Fruit fly (Drosophila melanogaster) whole organism, embryonic: ENCODE data around the gene CG14818.

Experiments
- Atf3 ChIP-seq: fragments of 200-800 bp; sonication (Bioruptor generic); optimal IDR thresholded peaks from 3 replicates; lab custom pipeline; 2016; ENCODE audit warnings: missing biosample characterization, missing genetic modification characterization
- Atf6 ChIP-seq: fragments of 200-800 bp; sonication (Bioruptor generic); IDR thresholded peaks from 2 replicates; pipeline ENCODE4 v1.3.6; 2022; ENCODE audit warnings: missing biosample characterization, missing genetic modification characterization
- CG10431 ChIP-seq: fragments of 200-800 bp; sonication (Bioruptor generic); optimal IDR thresholded peaks from 3 replicates; lab custom pipeline; 2018; ENCODE audit warnings: missing biosample characterization, mild to moderate bottlenecking, missing genetic modification characterization
- CG10462 ChIP-seq: fragments of 200-800 bp; sonication (Bioruptor generic); optimal IDR thresholded peaks from 2 replicates; lab custom pipeline; 2016; ENCODE audit warnings: missing biosample characterization, missing genetic modification characterization
- CG11085 ChIP-seq: fragments of 200-800 bp; sonication (Bioruptor generic); IDR thresholded peaks from 2 replicates; pipeline ENCODE4 v1.3.6; 2022; ENCODE audit warnings: missing biosample characterization, missing genetic modification characterization
- CG11560 ChIP-seq: fragments of 200-800 bp; sonication (Bioruptor generic); IDR thresholded peaks from 3 replicates; pipeline ENCODE4 v1.3.6; 2022; ENCODE audit warnings: missing biosample characterization, missing genetic modification characterization
- CG12391 ChIP-seq: fragments of 200-800 bp; sonication (Bioruptor generic); optimal IDR thresholded peaks from 3 replicates; lab custom pipeline; 2018; ENCODE audit warnings: missing biosample characterization, mild to moderate bottlenecking, missing genetic modification characterization, moderate library complexity
- CG12769 ChIP-seq: fragments of 200-800 bp; sonication (Bioruptor generic); optimal IDR thresholded peaks from 2 replicates; lab custom pipeline; 2019; ENCODE audit warnings: missing biosample characterization, mild to moderate bottlenecking, missing genetic modification characterization, moderate library complexity
- CG13296 ChIP-seq: fragments of 200-800 bp; sonication (Bioruptor generic); optimal IDR thresholded peaks from 3 replicates; lab custom pipeline; 2018; ENCODE audit warnings: missing biosample characterization, mild to moderate bottlenecking, missing genetic modification characterization
- CG15479 ChIP-seq: fragments of 200-800 bp; sonication (Bioruptor generic); optimal IDR thresholded peaks from 3 replicates; lab custom pipeline; 2019; ENCODE audit warnings: missing biosample characterization, mild to moderate bottlenecking, missing genetic modification characterization, moderate library complexity
- CG17612 ChIP-seq: fragments of 200-800 bp; sonication (Bioruptor generic); IDR thresholded peaks from 2 replicates; pipeline ENCODE4 v1.3.6; 2022; ENCODE audit warnings: missing biosample characterization, missing genetic modification characterization
- CG18476 ChIP-seq: fragments of 200-800 bp; sonication (Bioruptor generic); optimal IDR thresholded peaks from 2 replicates; lab custom pipeline; 2016; ENCODE audit warnings: missing biosample characterization, mild to moderate bottlenecking, missing genetic modification characterization
- CG31388 ChIP-seq: fragments of 200-800 bp; sonication (Bioruptor generic); optimal IDR thresholded peaks from 2 replicates; lab custom pipeline; 2016; ENCODE audit warnings: missing biosample characterization, missing genetic modification characterization
- CG5245 ChIP-seq: fragments of 200-800 bp; sonication (Bioruptor generic); optimal IDR thresholded peaks from 3 replicates; lab custom pipeline; 2016; ENCODE audit warnings: missing biosample characterization, missing genetic modification characterization
- CG6791 ChIP-seq: fragments of 200-800 bp; sonication (Bioruptor generic); IDR thresholded peaks from 3 replicates; pipeline ENCODE4 v1.3.6; 2022; ENCODE audit warnings: missing biosample characterization, missing genetic modification characterization; ENCODE audit not compliant: partially characterized antibody
- CG7786 ChIP-seq: fragments of 200-800 bp; sonication (Bioruptor generic); optimal IDR thresholded peaks from 2 replicates; lab custom pipeline; 2016; ENCODE audit warnings: missing biosample characterization, missing genetic modification characterization
- CG8388 ChIP-seq: fragments of 200-800 bp; sonication (Bioruptor generic); optimal IDR thresholded peaks from 2 replicates; lab custom pipeline; 2019; ENCODE audit warnings: missing biosample characterization, mild to moderate bottlenecking, missing genetic modification characterization, moderate library complexity
- CG9215 ChIP-seq: fragments of 200-800 bp; sonication (Bioruptor generic); IDR thresholded peaks from 2 replicates; pipeline ENCODE4 v1.3.6; 2022; ENCODE audit warnings: missing biosample characterization, missing genetic modification characterization
- Dref ChIP-seq: fragments of 200-800 bp; sonication (Bioruptor generic); IDR thresholded peaks from 2 replicates; pipeline ENCODE4 v1.3.6; 2022; ENCODE audit warnings: missing biosample characterization, missing genetic modification characterization
- Elba2 ChIP-seq: fragments of 200-800 bp; sonication (Bioruptor generic); optimal IDR thresholded peaks from 3 replicates; lab custom pipeline; 2016; ENCODE audit warnings: missing biosample characterization, missing genetic modification characterization
- Fer1 ChIP-seq: fragments of 200-800 bp; sonication (Bioruptor generic); optimal IDR thresholded peaks from 2 replicates; lab custom pipeline; 2017; ENCODE audit warnings: missing biosample characterization, mild to moderate bottlenecking, missing genetic modification characterization
- Gug ChIP-seq: fragments of 200-800 bp; sonication (Bioruptor generic); IDR thresholded peaks from 4 replicates; pipeline ENCODE4 v1.3.6; 2022; ENCODE audit warnings: missing biosample characterization, missing genetic modification characterization
- H2.0 ChIP-seq: fragments of 200-800 bp; sonication (Bioruptor generic); IDR thresholded peaks from 2 replicates; pipeline ENCODE4 v1.3.6; 2022; ENCODE audit warnings: missing biosample characterization, missing genetic modification characterization
- Hr51 ChIP-seq, 2 experiments: fragments of 200-800 bp; sonication (Bioruptor generic); optimal IDR thresholded peaks; 2 replicates in 1 of 2; 3 replicates in 1 of 2; lab custom pipeline; 2016 to 2018; ENCODE audit warnings: missing biosample characterization in 2 of 2, missing genetic modification characterization in 2 of 2, mild to moderate bottlenecking in 1 of 2, moderate library complexity in 1 of 2
- Lhr ChIP-seq: fragments of 200-800 bp; sonication (Bioruptor generic); optimal IDR thresholded peaks from 3 replicates; lab custom pipeline; 2017; ENCODE audit warnings: mild to moderate bottlenecking, missing biosample characterization, missing genetic modification reagents, missing genetic modification characterization
- MBD-R2 ChIP-seq: fragments of 200-800 bp; sonication (Bioruptor generic); IDR thresholded peaks from 2 replicates; pipeline ENCODE4 v1.3.6; 2022; ENCODE audit warnings: missing biosample characterization, missing genetic modification characterization
- Neu2 ChIP-seq: fragments of 200-800 bp; sonication (Bioruptor generic); optimal IDR thresholded peaks from 3 replicates; lab custom pipeline; 2016; ENCODE audit warnings: missing biosample characterization, missing genetic modification characterization, borderline replicate concordance
- Oli ChIP-seq: fragments of 200-800 bp; sonication (Bioruptor generic); optimal IDR thresholded peaks from 2 replicates; lab custom pipeline; 2018; ENCODE audit warnings: missing biosample characterization, mild to moderate bottlenecking, missing genetic modification characterization, moderate library complexity
- Pdp1 ChIP-seq, 2 experiments: fragments of 200-800 bp; sonication (Bioruptor generic); optimal IDR thresholded peaks; 3 replicates each; lab custom pipeline; 2016; ENCODE audit warnings: missing biosample characterization in 2 of 2, missing genetic modification characterization in 2 of 2, mild to moderate bottlenecking in 1 of 2, moderate library complexity in 1 of 2
- Poxn ChIP-seq: fragments of 200-800 bp; sonication (Bioruptor generic); IDR thresholded peaks from 2 replicates; pipeline ENCODE4 v1.3.6; 2022; ENCODE audit warnings: missing biosample characterization, missing genetic modification characterization
- Sox102F ChIP-seq: fragments of 200-800 bp; sonication (Bioruptor generic); optimal IDR thresholded peaks from 2 replicates; lab custom pipeline; 2018; ENCODE audit warnings: missing biosample characterization, mild to moderate bottlenecking, missing genetic modification characterization, moderate library complexity
- Sry-β ChIP-seq: fragments of 200-800 bp; sonication (Bioruptor generic); optimal IDR thresholded peaks from 2 replicates; lab custom pipeline; 2018; ENCODE audit warnings: missing biosample characterization, mild to moderate bottlenecking, missing genetic modification characterization, moderate library complexity
- Sry-δ ChIP-seq: fragments of 200-800 bp; sonication (Bioruptor generic); optimal IDR thresholded peaks from 2 replicates; lab custom pipeline; 2016; ENCODE audit warnings: missing biosample characterization, missing genetic modification characterization
- Taf1 ChIP-seq: fragments of 200-800 bp; sonication (Bioruptor generic); IDR thresholded peaks from 2 replicates; pipeline ENCODE4 v1.3.6; 2022; ENCODE audit warnings: missing biosample characterization, missing genetic modification characterization
- YL-1 ChIP-seq: fragments of 200-800 bp; sonication (Bioruptor generic); optimal IDR thresholded peaks from 3 replicates; lab custom pipeline; 2017; ENCODE audit warnings: missing biosample characterization, mild to moderate bottlenecking, missing genetic modification characterization
- ac ChIP-seq: fragments of 200-800 bp; sonication (Bioruptor generic); optimal IDR thresholded peaks from 3 replicates; lab custom pipeline; 2017; ENCODE audit warnings: missing biosample characterization, mild to moderate bottlenecking, missing genetic modification characterization
- cad ChIP-seq: fragments of >200 bp; optimal IDR thresholded peaks from 2 replicates; lab custom pipeline; 2017; ENCODE audit warnings: missing biosample characterization, missing genetic modification characterization
- crc ChIP-seq: fragments of 200-800 bp; sonication (Bioruptor generic); optimal IDR thresholded peaks from 2 replicates; lab custom pipeline; 2016; ENCODE audit warnings: missing biosample characterization, missing genetic modification characterization
- ems ChIP-seq: fragments of 200-800 bp; sonication (Bioruptor generic); optimal IDR thresholded peaks from 3 replicates; lab custom pipeline; 2016; ENCODE audit warnings: missing biosample characterization, missing genetic modification characterization
- grau ChIP-seq: fragments of 200-800 bp; optimal IDR thresholded peaks from 3 replicates; lab custom pipeline; 2019; ENCODE audit warnings: missing biosample characterization, mild to moderate bottlenecking, missing genetic modification characterization, moderate library complexity
- hkb ChIP-seq, 2 experiments: fragments of 200-800 bp in 1 of 2; fragments of >200 bp in 1 of 2; sonication (Bioruptor generic) in 1 of 2; IDR thresholded peaks in 1 of 2; optimal IDR thresholded peaks in 1 of 2; 2 replicates each; pipeline versions ENCODE4 v1.3.6 to Lab custom; 2017 to 2022; ENCODE audit warnings: missing biosample characterization in 1 of 2, missing genetic modification characterization in 1 of 2
- knrl ChIP-seq: fragments of 200-800 bp; sonication (Bioruptor generic); IDR thresholded peaks from 3 replicates; pipeline ENCODE4 v1.3.6; 2022; ENCODE audit warnings: missing biosample characterization, missing genetic modification characterization; ENCODE audit not compliant: partially characterized antibody
- luna ChIP-seq: fragments of 200-800 bp; sonication (Bioruptor generic); optimal IDR thresholded peaks from 2 replicates; lab custom pipeline; 2016; ENCODE audit warnings: missing biosample characterization, missing genetic modification characterization
- nau ChIP-seq: fragments of 200-800 bp; sonication (Bioruptor generic); optimal IDR thresholded peaks from 3 replicates; lab custom pipeline; 2017; ENCODE audit warnings: missing biosample characterization, mild to moderate bottlenecking, missing genetic modification characterization, missing genetic modification reagents
- nerfin-1 ChIP-seq: fragments of 200-800 bp; sonication (Bioruptor generic); optimal IDR thresholded peaks from 3 replicates; lab custom pipeline; 2019; ENCODE audit warnings: missing biosample characterization, mild to moderate bottlenecking, missing genetic modification characterization, moderate library complexity
- rib ChIP-seq: fragments of 200-800 bp; sonication (Bioruptor generic); IDR thresholded peaks from 2 replicates; pipeline ENCODE4 v1.3.6; 2022; ENCODE audit warnings: missing biosample characterization, missing genetic modification characterization
- salm ChIP-seq: fragments of 200-800 bp; sonication (Bioruptor generic); optimal IDR thresholded peaks from 2 replicates; lab custom pipeline; 2018; ENCODE audit warnings: missing biosample characterization, mild to moderate bottlenecking, missing genetic modification characterization
- sisA ChIP-seq: fragments of 200-800 bp; sonication (Bioruptor generic); IDR thresholded peaks from 2 replicates; pipeline ENCODE4 v1.3.6; 2022; ENCODE audit warnings: missing biosample characterization, missing genetic modification characterization
- slp2 ChIP-seq: fragments of 200-800 bp; sonication (Bioruptor generic); optimal IDR thresholded peaks from 2 replicates; lab custom pipeline; 2016; ENCODE audit warnings: missing biosample characterization, missing genetic modification characterization
- vfl ChIP-seq: fragments of 200-800 bp; sonication (Bioruptor generic); optimal IDR thresholded peaks from 2 replicates; lab custom pipeline; 2016; ENCODE audit warnings: missing biosample characterization, missing genetic modification characterization

Gene CG14818

dm6 chrX:1849914-1850313 lies 29.7 kb downstream of the CG14818 start (continued):
- TF ChIP-seq CG6791 (GFP tag; lab: Robert Waterston, UW) (no peak), rib (GFP tag; lab: Robert Waterston, UW) (peak; percentile 68), slp2 (GFP tag; lab: Kevin White, UChicago) (peak; percentile 54), cad (GFP tag; lab: Kevin White, UChicago) (no peak), salm (tag; lab: Kevin White, UChicago) (peak; percentile 68), CG8388 (GFP tag; lab: Kevin White, UChicago) (peak; percentile 71), CG13296 (GFP tag; lab: Kevin White, UChicago) (peak; percentile 93), CG15479 (peak; percentile 41), Fer1 (GFP tag; lab: Kevin White, UChicago) (peak; percentile 95), Sox102F (GFP tag; lab: Kevin White, UChicago) (peak; percentile 84), YL-1 (peak; percentile 57), Elba2 (no peak), MBD-R2 (GFP tag; lab: Robert Waterston, UW) (peak; percentile 63), CG10431 (no peak), knrl (no peak), CG9215 (peak; percentile 75), ems (GFP tag; lab: Kevin White, UChicago) (peak; percentile 78), CG7786 (GFP tag; lab: Kevin White, UChicago) (peak; percentile 73), Taf1 (GFP tag; lab: Robert Waterston, UW) (peak; percentile 58), Hr51 (GFP tag; optimal IDR thresholded peaks at IDR 0.05; lab: Kevin White, UChicago) (peak; percentile 76 to 89), hkb (optimal IDR thresholded peaks at IDR 0.05; lab: Kevin White, UChicago) (no peak), hkb (GFP tag; IDR thresholded peaks at IDR 0.05; lab: Robert Waterston, UW) (peak; percentile 84), H2.0 (GFP tag; lab: Robert Waterston, UW) (peak; percentile 74), nau (GFP tag; lab: Kevin White, UChicago) (peak; percentile 85), CG11085 (GFP tag; lab: Robert Waterston, UW) (no peak; the same call in 1 of the 2 replicates), luna (no peak), vfl (GFP tag; lab: Kevin White, UChicago) (peak; percentile 77), Pdp1 (GFP tag; optimal IDR thresholded peaks at IDR 0.05; lab: Kevin White, UChicago) (peak; percentile 74 to 85), Oli (peak; percentile 85), grau (tag; lab: Kevin White, UChicago) (peak; percentile 91), Sry-β (GFP tag; lab: Kevin White, UChicago) (peak; percentile 6), Poxn (peak; percentile 66; the same call in 1 of the 2 replicates), CG31388 (GFP tag; lab: Kevin White, UChicago) (peak; percentile 21), CG12769 (tag; lab: Kevin White, UChicago) (peak; percentile 95), Atf3 (peak; percentile 36), CG12391 (tag; lab: Kevin White, UChicago) (peak; percentile 89), Lhr (no peak), Dref (GFP tag; lab: Robert Waterston, UW) (no peak), ac (GFP tag; lab: Kevin White, UChicago) (peak; percentile 6), CG10462 (GFP tag; lab: Kevin White, UChicago) (peak; percentile 53), Gug (GFP tag; lab: Robert Waterston, UW) (peak; percentile 72; the same call in 3 of the 4 replicates), Neu2 (GFP tag; lab: Kevin White, UChicago) (no peak), sisA (GFP tag; lab: Robert Waterston, UW) (peak; percentile 64), crc (peak; percentile 66), CG18476 (GFP tag; lab: Kevin White, UChicago) (peak; percentile 82), Sry-δ (GFP tag; lab: Kevin White, UChicago) (peak; percentile 30), CG17612 (no peak), CG11560 (tag; lab: Robert Waterston, UW) (0 out of 3 replicates have a peak, but pooled peaks have one; percentile 58), Atf6 (peak; percentile 93), CG5245 (GFP tag; lab: Kevin White, UChicago) (peak; percentile 51), nerfin-1 (tag; lab: Kevin White, UChicago) (peak; percentile 71)
